Worm (Caenorhabditis elegans): ENCODE measurements around the gene clec-76.

DNA sequence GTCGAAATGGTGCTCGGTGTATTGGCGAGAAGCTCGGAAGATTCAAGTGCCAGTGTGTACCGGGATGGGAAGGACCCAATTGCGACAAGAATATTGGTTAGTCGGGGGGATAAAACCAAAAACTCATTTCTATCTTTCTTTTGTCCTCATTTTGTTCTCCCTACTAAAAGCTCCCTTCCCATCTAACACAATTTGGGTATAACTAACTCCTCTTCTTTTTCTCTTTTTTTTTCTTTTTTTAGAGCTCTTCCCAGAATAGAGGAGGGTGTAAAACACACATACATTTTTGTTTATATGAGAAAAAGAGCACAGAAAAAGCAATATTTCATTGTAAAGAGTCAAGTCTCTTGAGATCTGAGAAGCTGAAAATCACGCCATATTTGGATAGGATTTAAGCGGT is 40.1 kb downstream of the clec-76 start:
- TF ChIP-seq nhr-77 (tag; optimal IDR thresholded peaks at IDR 0.05): no peak
- no peak for TF ChIP-seq lin-39 (tag; optimal IDR thresholded peaks at IDR 0.05)
- no peak for TF ChIP-seq ZK546.5 (tag; optimal IDR thresholded peaks at IDR 0.05)
- TF ChIP-seq unc-55 (GFP tag; optimal IDR thresholded peaks at IDR 0.05): no peak
- no peak for TF ChIP-seq nhr-10 (tag; optimal IDR thresholded peaks at IDR 0.05)
- TF ChIP-seq unc-62 (GFP tag; optimal IDR thresholded peaks at IDR 0.05): no peak
- no peak for TF ChIP-seq ztf-1 (GFP tag; conservative IDR thresholded peaks at IDR 0.05)
- TF ChIP-seq mdl-1 (tag; optimal IDR thresholded peaks at IDR 0.05): no peak
- no peak for TF ChIP-seq ztf-11 (tag; optimal IDR thresholded peaks at IDR 0.05)
- no peak for TF ChIP-seq ceh-82 (tag; optimal IDR thresholded peaks at IDR 0.05)
- TF ChIP-seq sem-4 (tag; optimal IDR thresholded peaks at IDR 0.05): no peak
- TF ChIP-seq dmd-4 (tag; optimal IDR thresholded peaks at IDR 0.05): no peak
- TF ChIP-seq skn-1 (tag; optimal IDR thresholded peaks at IDR 0.05): no peak
- no peak for TF ChIP-seq unc-39 (tag; optimal IDR thresholded peaks at IDR 0.05)
